Worm (Caenorhabditis elegans) whole organism, L2 larva: ENCODE results near the gene lgc-49.

Experiments used
- elt-3 ChIP-seq: sonication (generic microtip); optimal IDR thresholded peaks from 2 replicates; lab custom pipeline; 2017; ENCODE audit warnings: missing biosample characterization, missing genetic modification characterization
- unc-39 ChIP-seq: fragments of 150-350 bp; optimal IDR thresholded peaks from 2 replicates; lab custom pipeline; 2014; ENCODE audit warnings: missing biosample characterization, missing genetic modification characterization

ce11 chrV:11200316-11200715, 9.2 kb downstream of the lgc-49 start, which contains the start of gene K10D6.3:
- TF ChIP-seq elt-3 (tag; lab: Kevin White, UChicago) (no peak), unc-39 (tag; lab: Kevin White, UChicago) (no peak)
